Fruit fly (Drosophila melanogaster) whole organism, embryonic: ENCODE measurements around the gene Bili.
A peak's percentile ranks its signal among the peaks of the same experiment; 100 is the strongest.

Source experiments
- Ada2b ChIP-seq: fragments of 200-800 bp; sonication (Bioruptor generic); IDR thresholded peaks from 2 replicates; pipeline ENCODE4 v1.3.6; 2022; ENCODE audit warnings: missing biosample characterization, missing genetic modification characterization
- CG10209 ChIP-seq: fragments of 200-800 bp; sonication (Bioruptor generic); optimal IDR thresholded peaks from 3 replicates; lab custom pipeline; 2017; ENCODE audit warnings: missing biosample characterization, mild to moderate bottlenecking, missing genetic modification characterization, missing genetic modification reagents
- CG10979 ChIP-seq: fragments of 200-800 bp; sonication (Bioruptor generic); optimal IDR thresholded peaks from 2 replicates; lab custom pipeline; 2018; ENCODE audit warnings: missing biosample characterization, mild to moderate bottlenecking, missing genetic modification characterization, moderate library complexity
- CG11398 ChIP-seq: fragments of 200-800 bp; sonication (Bioruptor generic); optimal IDR thresholded peaks from 2 replicates; lab custom pipeline; 2016; ENCODE audit warnings: missing biosample characterization, missing genetic modification characterization
- CG11696 ChIP-seq: fragments of 200-800 bp; sonication (Bioruptor generic); IDR thresholded peaks from 2 replicates; pipeline ENCODE4 v1.3.6; 2022; ENCODE audit warnings: missing biosample characterization, missing genetic modification characterization
- CG12659 ChIP-seq: fragments of 200-800 bp; sonication (Bioruptor generic); optimal IDR thresholded peaks from 3 replicates; lab custom pipeline; 2017; ENCODE audit warnings: mild to moderate bottlenecking, missing biosample characterization, missing genetic modification reagents, missing genetic modification characterization
- CG13123 ChIP-seq: fragments of 200-800 bp; sonication (Bioruptor generic); optimal IDR thresholded peaks from 2 replicates; lab custom pipeline; 2016; ENCODE audit warnings: missing biosample characterization, missing genetic modification characterization
- CG13296 ChIP-seq: fragments of 200-800 bp; sonication (Bioruptor generic); optimal IDR thresholded peaks from 3 replicates; lab custom pipeline; 2018; ENCODE audit warnings: missing biosample characterization, mild to moderate bottlenecking, missing genetic modification characterization
- CG14014 ChIP-seq: fragments of 200-800 bp; sonication (Bioruptor generic); IDR thresholded peaks from 2 replicates; pipeline ENCODE4 v1.3.6; 2022; ENCODE audit warnings: missing biosample characterization, missing genetic modification characterization
- CG15269 ChIP-seq: fragments of 200-800 bp; sonication (Bioruptor generic); optimal IDR thresholded peaks from 2 replicates; lab custom pipeline; 2018; ENCODE audit warnings: missing biosample characterization, mild to moderate bottlenecking, missing genetic modification characterization, moderate library complexity
- CG30403 ChIP-seq: fragments of 200-800 bp; sonication (Bioruptor generic); optimal IDR thresholded peaks from 3 replicates; lab custom pipeline; 2016; ENCODE audit warnings: missing biosample characterization, missing genetic modification characterization
- CG3281 ChIP-seq: fragments of 200-800 bp; sonication (Bioruptor generic); optimal IDR thresholded peaks from 3 replicates; lab custom pipeline; 2017; ENCODE audit warnings: missing biosample characterization, mild to moderate bottlenecking, missing genetic modification characterization
- CG34376 ChIP-seq: fragments of 200-800 bp; sonication (Bioruptor generic); optimal IDR thresholded peaks from 2 replicates; lab custom pipeline; 2018; ENCODE audit warnings: missing biosample characterization, mild to moderate bottlenecking, missing genetic modification characterization
- CG4404 ChIP-seq: fragments of 200-800 bp; sonication (Bioruptor generic); IDR thresholded peaks from 2 replicates; pipeline ENCODE4 v1.3.6; 2022; ENCODE audit warnings: missing biosample characterization, missing genetic modification characterization
- CG4730 ChIP-seq: fragments of 200-800 bp; sonication (Bioruptor generic); IDR thresholded peaks from 2 replicates; pipeline ENCODE4 v1.3.6; 2022; ENCODE audit warnings: missing biosample characterization, missing genetic modification characterization
- CG5953 ChIP-seq: fragments of 200-800 bp; sonication (Bioruptor generic); IDR thresholded peaks from 2 replicates; pipeline ENCODE4 v1.3.6; 2022; ENCODE audit warnings: missing biosample characterization, missing genetic modification characterization
- CG6765 ChIP-seq: fragments of 200-800 bp; sonication (Bioruptor generic); optimal IDR thresholded peaks from 3 replicates; lab custom pipeline; 2017; ENCODE audit warnings: missing biosample characterization, mild to moderate bottlenecking, missing genetic modification characterization
- CG7963 ChIP-seq: fragments of 200-800 bp; sonication (Bioruptor generic); IDR thresholded peaks from 3 replicates; pipeline ENCODE4 v1.3.6; 2022; ENCODE audit warnings: missing biosample characterization, missing genetic modification characterization; ENCODE audit not compliant: partially characterized antibody
- CG8924 ChIP-seq: fragments of 200-800 bp; optimal IDR thresholded peaks from 3 replicates; lab custom pipeline; 2019; ENCODE audit warnings: missing biosample characterization, mild to moderate bottlenecking, missing genetic modification characterization, moderate library complexity
- Chrac-16 ChIP-seq: fragments of 200-800 bp; sonication (Bioruptor generic); optimal IDR thresholded peaks from 3 replicates; lab custom pipeline; 2016; ENCODE audit warnings: missing biosample characterization, missing genetic modification characterization
- D19B ChIP-seq: fragments of 200-800 bp; sonication (Bioruptor generic); optimal IDR thresholded peaks from 2 replicates; lab custom pipeline; 2017; ENCODE audit warnings: missing biosample characterization, mild to moderate bottlenecking, missing genetic modification characterization
- Dref ChIP-seq: fragments of 200-800 bp; sonication (Bioruptor generic); IDR thresholded peaks from 2 replicates; pipeline ENCODE4 v1.3.6; 2022; ENCODE audit warnings: missing biosample characterization, missing genetic modification characterization
- E2f1 ChIP-seq: fragments of 200-800 bp; sonication (Bioruptor generic); IDR thresholded peaks from 2 replicates; pipeline ENCODE4 v1.3.6; 2022; ENCODE audit warnings: missing biosample characterization, missing genetic modification characterization
- ERR ChIP-seq: fragments of 200-800 bp; sonication (Bioruptor generic); optimal IDR thresholded peaks from 2 replicates; lab custom pipeline; 2016; ENCODE audit warnings: missing biosample characterization, missing genetic modification characterization
- Fer3 ChIP-seq: fragments of 200-800 bp; sonication (Bioruptor generic); optimal IDR thresholded peaks from 2 replicates; lab custom pipeline; 2018; ENCODE audit warnings: missing biosample characterization, mild to moderate bottlenecking, missing genetic modification characterization, moderate library complexity
- GATAe ChIP-seq: fragments of 200-800 bp; sonication (Bioruptor generic); conservative IDR thresholded peaks from 2 replicates; pipeline ENCODE4 v1.3.6; 2022; ENCODE audit warnings: missing biosample characterization, missing genetic modification characterization
- Hr39 ChIP-seq: fragments of >200 bp; optimal IDR thresholded peaks from 2 replicates; lab custom pipeline; 2017
- MTF-1 ChIP-seq: fragments of 200-800 bp; sonication (Bioruptor generic); optimal IDR thresholded peaks from 2 replicates; lab custom pipeline; 2018; ENCODE audit warnings: missing biosample characterization, mild to moderate bottlenecking, missing genetic modification characterization, borderline replicate concordance
- Neu2 ChIP-seq: fragments of 200-800 bp; sonication (Bioruptor generic); optimal IDR thresholded peaks from 3 replicates; lab custom pipeline; 2016; ENCODE audit warnings: missing biosample characterization, missing genetic modification characterization, borderline replicate concordance
- Oaz ChIP-seq: fragments of 200-800 bp; sonication (Bioruptor generic); IDR thresholded peaks from 2 replicates; pipeline ENCODE4 v1.3.6; 2022; ENCODE audit warnings: missing biosample characterization, missing genetic modification characterization
- PHDP ChIP-seq: fragments of 200-800 bp; sonication (Bioruptor generic); optimal IDR thresholded peaks from 3 replicates; lab custom pipeline; 2018; ENCODE audit warnings: missing biosample characterization, mild to moderate bottlenecking, missing genetic modification characterization, moderate library complexity
- Scr ChIP-seq: fragments of 200-800 bp; sonication (Bioruptor generic); IDR thresholded peaks from 2 replicates; pipeline ENCODE4 v1.3.6; 2022; ENCODE audit warnings: missing biosample characterization, missing genetic modification characterization; ENCODE audit not compliant: partially characterized antibody
- YL-1 ChIP-seq: fragments of 200-800 bp; sonication (Bioruptor generic); optimal IDR thresholded peaks from 3 replicates; lab custom pipeline; 2017; ENCODE audit warnings: missing biosample characterization, mild to moderate bottlenecking, missing genetic modification characterization
- ase ChIP-seq: fragments of 200-800 bp; sonication (Bioruptor generic); IDR thresholded peaks from 3 replicates; pipeline ENCODE4 v1.3.6; 2022; ENCODE audit warnings: missing biosample characterization, missing genetic modification characterization
- cato ChIP-seq: fragments of 200-800 bp; sonication (Bioruptor generic); optimal IDR thresholded peaks from 2 replicates; lab custom pipeline; 2016; ENCODE audit warnings: missing biosample characterization, missing genetic modification characterization, borderline replicate concordance
- crp ChIP-seq, 2 experiments: fragments of 200-800 bp; sonication (Bioruptor generic); optimal IDR thresholded peaks; 2 replicates in 1 of 2; 3 replicates in 1 of 2; lab custom pipeline; 2017; ENCODE audit warnings: missing biosample characterization in 2 of 2, missing genetic modification characterization in 2 of 2, mild to moderate bottlenecking in 1 of 2, moderate library complexity in 1 of 2
- da ChIP-seq: fragments of 200-800 bp; sonication (Bioruptor generic); optimal IDR thresholded peaks from 2 replicates; lab custom pipeline; 2016; ENCODE audit warnings: missing biosample characterization, missing genetic modification characterization
- dati ChIP-seq: fragments of 200-800 bp; sonication (Bioruptor generic); IDR thresholded peaks from 2 replicates; pipeline ENCODE4 v1.3.6; 2022; ENCODE audit warnings: missing biosample characterization, missing genetic modification characterization
- emc ChIP-seq: fragments of 200-800 bp; sonication (Bioruptor generic); optimal IDR thresholded peaks from 2 replicates; lab custom pipeline; 2016; ENCODE audit warnings: missing biosample characterization, missing genetic modification characterization
- gt ChIP-seq: fragments of 200-800 bp; sonication (Bioruptor generic); IDR thresholded peaks from 2 replicates; pipeline ENCODE4 v1.3.6; 2022; ENCODE audit warnings: missing biosample characterization, missing genetic modification characterization
- hbn ChIP-seq: fragments of 200-800 bp; sonication (Bioruptor generic); IDR thresholded peaks from 2 replicates; pipeline ENCODE4 v1.3.6; 2022; ENCODE audit warnings: missing biosample characterization, missing genetic modification characterization; ENCODE audit not compliant: partially characterized antibody
- inv ChIP-seq: fragments of 200-800 bp; sonication (Bioruptor generic); IDR thresholded peaks from 2 replicates; pipeline ENCODE4 v1.3.6; 2022; ENCODE audit warnings: missing biosample characterization, missing genetic modification characterization; ENCODE audit not compliant: partially characterized antibody
- knrl ChIP-seq: fragments of 200-800 bp; sonication (Bioruptor generic); IDR thresholded peaks from 3 replicates; pipeline ENCODE4 v1.3.6; 2022; ENCODE audit warnings: missing biosample characterization, missing genetic modification characterization; ENCODE audit not compliant: partially characterized antibody
- lola ChIP-seq, 3 experiments: fragments of >200 bp in 2 of 3; fragments of 200-800 bp in 1 of 3; sonication (Bioruptor generic) in 1 of 3; optimal IDR thresholded peaks; 2 replicates each; lab custom pipeline; 2017 to 2019; ENCODE audit warnings: missing biosample characterization in 3 of 3, missing genetic modification characterization in 3 of 3, mild to moderate bottlenecking in 1 of 3, moderate library complexity in 1 of 3
- pnt ChIP-seq: fragments of 200-800 bp; sonication (Bioruptor generic); optimal IDR thresholded peaks from 3 replicates; lab custom pipeline; 2016; ENCODE audit warnings: missing biosample characterization, missing genetic modification characterization
- ranshi ChIP-seq: fragments of 200-800 bp; sonication (Bioruptor generic); IDR thresholded peaks from 2 replicates; pipeline ENCODE4 v1.3.6; 2022; ENCODE audit warnings: missing biosample characterization, missing genetic modification characterization
- slou ChIP-seq: fragments of 200-800 bp; sonication (Bioruptor generic); optimal IDR thresholded peaks from 3 replicates; lab custom pipeline; 2016; ENCODE audit warnings: missing biosample characterization, missing genetic modification characterization
- sna ChIP-seq: fragments of 200-800 bp; sonication (Bioruptor generic); IDR thresholded peaks from 2 replicates; pipeline ENCODE4 v1.3.6; 2022; ENCODE audit warnings: missing biosample characterization, missing genetic modification characterization; ENCODE audit not compliant: partially characterized antibody
- tgo ChIP-seq: fragments of 200-800 bp; sonication (Bioruptor generic); IDR thresholded peaks from 3 replicates; pipeline ENCODE4 v1.3.6; 2022; ENCODE audit warnings: missing biosample characterization, missing genetic modification characterization
- wek ChIP-seq: fragments of 200-800 bp; sonication (Bioruptor generic); optimal IDR thresholded peaks from 3 replicates; lab custom pipeline; 2018; ENCODE audit warnings: missing biosample characterization, mild to moderate bottlenecking, missing genetic modification characterization, moderate library complexity
- z ChIP-seq: fragments of 200-800 bp; sonication (Bioruptor generic); IDR thresholded peaks from 3 replicates; pipeline ENCODE4 v1.3.6; 2022; ENCODE audit warnings: missing biosample characterization, missing genetic modification characterization

Gene Bili

DNA sequence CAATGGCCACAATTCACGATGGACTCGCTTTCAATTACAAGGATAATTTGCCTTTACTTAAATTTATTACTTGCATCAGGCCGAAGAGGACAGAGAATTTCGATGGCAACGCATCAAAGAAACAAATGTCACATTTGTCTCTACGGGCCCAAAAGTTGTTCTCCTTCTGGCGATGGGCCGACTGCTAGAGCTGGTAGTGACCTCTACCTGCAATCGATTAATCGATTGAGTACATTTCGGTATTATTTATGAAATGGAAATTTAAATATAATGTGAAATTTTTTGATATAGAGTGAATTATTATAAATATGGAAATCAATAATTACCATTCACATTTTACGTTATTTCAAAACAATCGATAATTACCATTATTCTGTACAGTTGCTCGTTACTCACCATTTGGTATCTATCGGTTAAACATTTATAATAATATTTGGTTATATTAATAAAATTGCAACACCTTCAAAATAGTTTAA lies 8.3 kb upstream of the Bili start, which contains the start of the genes CG31510 and TTLL5 (continued):
- TF ChIP-seq CG10209 (GFP tag; lab: Kevin White, UChicago) (no peak), CG11696 (no peak), CG5953 (GFP tag; lab: Robert Waterston, UW) (no peak), inv (GFP tag; lab: Robert Waterston, UW) (no peak; the same call in 1 of the 2 replicates), GATAe (GFP tag; lab: Robert Waterston, UW) (no peak), Chrac-16 (GFP tag; lab: Kevin White, UChicago) (no peak), CG15269 (tag; lab: Kevin White, UChicago) (no peak), Neu2 (GFP tag; lab: Kevin White, UChicago) (no peak), CG11398 (GFP tag; lab: Kevin White, UChicago) (no peak), CG8924 (no peak), Ada2b (GFP tag; lab: Robert Waterston, UW) (no peak), da (GFP tag; lab: Kevin White, UChicago) (no peak), ranshi (GFP tag; lab: Robert Waterston, UW) (no peak), CG7963 (peak; percentile 70), crp (GFP tag; optimal IDR thresholded peaks at IDR 0.05; lab: Kevin White, UChicago) (no peak), dati (GFP tag; lab: Robert Waterston, UW) (no peak), PHDP (no peak), CG34376 (no peak), ase (GFP tag; lab: Robert Waterston, UW) (no peak), CG10979 (no peak), CG13296 (GFP tag; lab: Kevin White, UChicago) (no peak), CG30403 (peak; percentile 33), E2f1 (GFP tag; lab: Robert Waterston, UW) (no peak), CG14014 (GFP tag; lab: Robert Waterston, UW) (no peak), CG3281 (GFP tag; lab: Kevin White, UChicago) (no peak), gt (GFP tag; lab: Robert Waterston, UW) (no peak), CG4404 (no peak), hbn (GFP tag; lab: Robert Waterston, UW) (peak; percentile 17), tgo (GFP tag; lab: Robert Waterston, UW) (no peak), sna (GFP tag; lab: Robert Waterston, UW) (peak; percentile 61), slou (GFP tag; lab: Kevin White, UChicago) (no peak), knrl (no peak), D19B (GFP tag; lab: Kevin White, UChicago) (no peak), wek (no peak), pnt (no peak), cato (GFP tag; lab: Kevin White, UChicago) (no peak), Scr (GFP tag; lab: Robert Waterston, UW) (no peak; the same call in 1 of the 2 replicates), lola (GFP tag; optimal IDR thresholded peaks at IDR 0.05; lab: Kevin White, UChicago) (peak in 1 of 3 experiments; percentile 18), CG6765 (GFP tag; lab: Kevin White, UChicago) (no peak), CG4730 (GFP tag; lab: Robert Waterston, UW) (no peak), CG13123 (GFP tag; lab: Kevin White, UChicago) (no peak), Dref (GFP tag; lab: Robert Waterston, UW) (peak; percentile 72), CG12659 (GFP tag; lab: Kevin White, UChicago) (no peak), emc (GFP tag; lab: Kevin White, UChicago) (no peak), ERR (GFP tag; lab: Kevin White, UChicago) (no peak), YL-1 (GFP tag; lab: Kevin White, UChicago) (peak; percentile 32), Fer3 (tag; lab: Kevin White, UChicago) (no peak), Hr39 (lab: Kevin White, UChicago) (no peak), z (GFP tag; lab: Robert Waterston, UW) (no peak), Oaz (no peak), MTF-1 (no peak)
